Worm (Caenorhabditis elegans) whole organism, mixed stage, embryonic: Measurements from ENCODE around the gene Y116F11B.17.

Source experiments
- bed-3 ChIP-seq: fragments of 200-800 bp; sonication (Bioruptor generic); optimal IDR thresholded peaks from 3 replicates; lab custom pipeline; 2018; ENCODE audit warnings: mild to moderate bottlenecking, missing genetic modification characterization, moderate library complexity, missing compliant biosample characterization
- blmp-1 ChIP-seq: fragments of 150-350 bp; optimal IDR thresholded peaks from 2 replicates; lab custom pipeline; 2014; ENCODE audit warnings: missing biosample characterization, missing genetic modification characterization
- ceh-39 ChIP-seq: fragments of 150-350 bp; optimal IDR thresholded peaks from 2 replicates; lab custom pipeline; 2014; ENCODE audit warnings: missing biosample characterization, missing genetic modification characterization
- ceh-43 ChIP-seq: fragments of 200-800 bp; sonication (Bioruptor generic); optimal IDR thresholded peaks from 2 replicates; lab custom pipeline; 2018; ENCODE audit warnings: mild to moderate bottlenecking, missing genetic modification characterization, moderate library complexity, missing compliant biosample characterization
- ceh-83 ChIP-seq: fragments of 200-800 bp; sonication (Bioruptor generic); optimal IDR thresholded peaks from 2 replicates; lab custom pipeline; 2018; ENCODE audit warnings: mild to moderate bottlenecking, missing genetic modification characterization, missing compliant biosample characterization
- ces-1 ChIP-seq: fragments of 150-350 bp; optimal IDR thresholded peaks from 2 replicates; lab custom pipeline; 2014; ENCODE audit warnings: missing biosample characterization, missing genetic modification reagents, missing genetic modification characterization
- cnd-1 ChIP-seq: fragments of 200-800 bp; sonication (Bioruptor generic); optimal IDR thresholded peaks from 2 replicates; lab custom pipeline; 2018; ENCODE audit warnings: mild to moderate bottlenecking, missing genetic modification characterization, missing compliant biosample characterization
- drap-1 ChIP-seq: fragments of 200-800 bp; sonication (Bioruptor generic); optimal IDR thresholded peaks from 3 replicates; lab custom pipeline; 2018; ENCODE audit warnings: mild to moderate bottlenecking, missing genetic modification characterization, missing compliant biosample characterization
- elt-1 ChIP-seq: sonication (generic microtip); optimal IDR thresholded peaks from 2 replicates; lab custom pipeline; 2017; ENCODE audit warnings: missing genetic modification characterization, mild to moderate bottlenecking, missing compliant biosample characterization, antibody characterized with exemption, moderate library complexity, borderline replicate concordance; ENCODE audit not compliant: insufficient read depth
- elt-3 ChIP-seq: fragments of 150-350 bp; optimal IDR thresholded peaks from 2 replicates; lab custom pipeline; 2014; ENCODE audit warnings: missing biosample characterization, missing genetic modification characterization
- flh-1 ChIP-seq: fragments of 200-800 bp; sonication (Bioruptor generic); optimal IDR thresholded peaks from 2 replicates; lab custom pipeline; 2018; ENCODE audit warnings: mild to moderate bottlenecking, missing genetic modification characterization, moderate library complexity, missing compliant biosample characterization
- ham-2 ChIP-seq: fragments of 200-800 bp; sonication (Bioruptor generic); optimal IDR thresholded peaks from 2 replicates; lab custom pipeline; 2018; ENCODE audit warnings: mild to moderate bottlenecking, missing genetic modification characterization, missing compliant biosample characterization
- hlh-1 ChIP-seq: fragments of 150-350 bp; optimal IDR thresholded peaks from 2 replicates; lab custom pipeline; 2014; ENCODE audit warnings: missing biosample characterization, missing genetic modification reagents, missing genetic modification characterization
- lin-32 ChIP-seq: fragments of 200-800 bp; sonication (Bioruptor generic); optimal IDR thresholded peaks from 2 replicates; lab custom pipeline; 2018; ENCODE audit warnings: mild to moderate bottlenecking, missing genetic modification characterization, missing compliant biosample characterization
- lsy-2 ChIP-seq: fragments of 150-350 bp; optimal IDR thresholded peaks from 2 replicates; lab custom pipeline; 2014; ENCODE audit warnings: missing biosample characterization, missing genetic modification characterization
- mep-1 ChIP-seq: fragments of 150-350 bp; optimal IDR thresholded peaks from 2 replicates; lab custom pipeline; 2017; ENCODE audit warnings: missing biosample characterization, missing genetic modification reagents, missing genetic modification characterization, inconsistent platforms
- mls-2 ChIP-seq: sonication (generic microtip); optimal IDR thresholded peaks from 2 replicates; lab custom pipeline; 2016; ENCODE audit warnings: mild to moderate bottlenecking, missing genetic modification characterization, moderate library complexity, missing compliant biosample characterization
- nhr-12 ChIP-seq: fragments of 150-350 bp; optimal IDR thresholded peaks from 2 replicates; lab custom pipeline; 2014; ENCODE audit warnings: missing biosample characterization, missing genetic modification characterization
- nhr-2 ChIP-seq: fragments of 150-350 bp; optimal IDR thresholded peaks from 2 replicates; lab custom pipeline; 2014; ENCODE audit warnings: missing biosample characterization, missing genetic modification characterization
- nhr-237 ChIP-seq: fragments of 150-350 bp; optimal IDR thresholded peaks from 2 replicates; lab custom pipeline; 2014; ENCODE audit warnings: missing biosample characterization, missing genetic modification characterization
- nhr-28 ChIP-seq: fragments of 150-350 bp; optimal IDR thresholded peaks from 2 replicates; lab custom pipeline; 2014; ENCODE audit warnings: missing biosample characterization, missing genetic modification characterization
- nhr-76 ChIP-seq: sonication (generic microtip); optimal IDR thresholded peaks from 2 replicates; lab custom pipeline; 2017; ENCODE audit warnings: missing biosample characterization, missing genetic modification characterization
- pha-4 ChIP-seq: fragments of 150-350 bp; optimal IDR thresholded peaks from 2 replicates; lab custom pipeline; 2018; ENCODE audit warnings: missing biosample characterization, missing genetic modification reagents, missing genetic modification characterization
- snpc-4 ChIP-seq: fragments of 150-350 bp; optimal IDR thresholded peaks from 2 replicates; lab custom pipeline; 2014; ENCODE audit warnings: missing biosample characterization, missing genetic modification characterization
- sptf-1 ChIP-seq: sonication (generic microtip); optimal IDR thresholded peaks from 2 replicates; lab custom pipeline; 2017; ENCODE audit warnings: mild to moderate bottlenecking, missing genetic modification characterization, moderate library complexity, missing compliant biosample characterization
- tbx-8 ChIP-seq: fragments of 200-800 bp; sonication (Bioruptor generic); optimal IDR thresholded peaks from 2 replicates; lab custom pipeline; 2018; ENCODE audit warnings: mild to moderate bottlenecking, missing genetic modification characterization, moderate library complexity, missing compliant biosample characterization
- unc-120 ChIP-seq: sonication (generic microtip); optimal IDR thresholded peaks from 2 replicates; lab custom pipeline; 2017; ENCODE audit warnings: missing genetic modification characterization, missing compliant biosample characterization; ENCODE audit not compliant: poor library complexity, severe bottlenecking
- unc-39 ChIP-seq: fragments of 150-350 bp; optimal IDR thresholded peaks from 2 replicates; lab custom pipeline; 2014; ENCODE audit warnings: missing biosample characterization, missing genetic modification characterization
- zip-8 ChIP-seq: fragments of 150-350 bp; optimal IDR thresholded peaks from 2 replicates; lab custom pipeline; 2014; ENCODE audit warnings: missing biosample characterization, missing genetic modification characterization
- ztf-11 ChIP-seq: fragments of 150-350 bp; optimal IDR thresholded peaks from 2 replicates; lab custom pipeline; 2014; ENCODE audit warnings: missing biosample characterization, missing genetic modification characterization

Y116F11B.17 gene

ce11 chrV:19836142-19836541 is 14.1 kb upstream of the Y116F11B.17 start, which contains the start of gene srw-38:
TSS of gene srw-38 (plus strand) at chrV:19836442.
- TF ChIP-seq ces-1 (GFP tag; lab: Kevin White, UChicago) (no peak), zip-8 (tag; lab: Kevin White, UChicago) (peak; percentile 52), ceh-39 (no peak), tbx-8 (GFP tag; lab: Kevin White, UChicago) (no peak), lsy-2 (tag; lab: Kevin White, UChicago) (no peak)
- TF ChIP-seq, all 35 proteins: peak for 1

- TF ChIP-seq ztf-11 (tag; lab: Kevin White, UChicago), result no peak
- no peak for TF ChIP-seq blmp-1 (tag; lab: Kevin White, UChicago)
- no peak for TF ChIP-seq unc-120 (tag; lab: Kevin White, UChicago)
- no peak for TF ChIP-seq sptf-1 (tag; lab: Kevin White, UChicago)
- TF ChIP-seq hlh-1 (tag; lab: Kevin White, UChicago), result no peak
- TF ChIP-seq bed-3 (GFP tag; lab: Kevin White, UChicago), result no peak
- no peak for TF ChIP-seq snpc-4 (tag; lab: Kevin White, UChicago)
- TF ChIP-seq ham-2 (GFP tag; lab: Kevin White, UChicago), result no peak
- TF ChIP-seq lin-32 (GFP tag; lab: Kevin White, UChicago), result no peak
- TF ChIP-seq mep-1 (tag; lab: Kevin White, UChicago), result no peak
- no peak for TF ChIP-seq tbx-8 (GFP tag; lab: Kevin White, UChicago)
- TF ChIP-seq elt-1 (tag; lab: Kevin White, UChicago), result no peak
Measured at ce11 chrV:19831588-19831987, 9.6 kb upstream of the Y116F11B.17 start.

- TF ChIP-seq mls-2 (tag; lab: Kevin White, UChicago) (no peak), nhr-237 (no peak), nhr-2 (no peak), lin-32 (GFP tag; lab: Kevin White, UChicago) (no peak), drap-1 (no peak), ztf-11 (tag; lab: Kevin White, UChicago) (no peak), unc-39 (tag; lab: Kevin White, UChicago) (no peak), mep-1 (tag; lab: Kevin White, UChicago) (no peak), bed-3 (GFP tag; lab: Kevin White, UChicago) (no peak), unc-120 (tag; lab: Kevin White, UChicago) (no peak), hlh-1 (tag; lab: Kevin White, UChicago) (no peak), zip-8 (tag; lab: Kevin White, UChicago) (no peak), ceh-83 (GFP tag; lab: Kevin White, UChicago) (no peak), flh-1 (GFP tag; lab: Kevin White, UChicago) (no peak), ceh-43 (no peak)
Measured at ce11 chrV:19830815-19831214, 8.8 kb upstream of the Y116F11B.17 start, which contains the start of gene pcp-4. TSS of gene pcp-4 (minus strand) at chrV:19831011.

- TF ChIP-seq ham-2 (GFP tag; lab: Kevin White, UChicago) (peak; percentile 35), nhr-12 (no peak), nhr-28 (tag; lab: Kevin White, UChicago) (no peak), elt-3 (tag; lab: Kevin White, UChicago) (no peak), ztf-11 (tag; lab: Kevin White, UChicago) (no peak)
Measured at ce11 chrV:19829225-19829624, 7.2 kb upstream of the Y116F11B.17 start.

- TF ChIP-seq cnd-1 (no peak), ham-2 (GFP tag; lab: Kevin White, UChicago) (no peak), bed-3 (GFP tag; lab: Kevin White, UChicago) (no peak), sptf-1 (tag; lab: Kevin White, UChicago) (no peak), blmp-1 (tag; lab: Kevin White, UChicago) (no peak)
Measured at ce11 chrV:19827481-19827880, 5.5 kb upstream of the Y116F11B.17 start.

- TF ChIP-seq pha-4 (tag; lab: Kevin White, UChicago) (no peak), nhr-28 (tag; lab: Kevin White, UChicago) (no peak), mep-1 (tag; lab: Kevin White, UChicago) (no peak), nhr-76 (tag; lab: Kevin White, UChicago) (no peak), cnd-1 (no peak), nhr-12 (no peak), ceh-39 (no peak), snpc-4 (tag; lab: Kevin White, UChicago) (no peak), ham-2 (GFP tag; lab: Kevin White, UChicago) (no peak), nhr-2 (no peak), ceh-83 (GFP tag; lab: Kevin White, UChicago) (no peak), drap-1 (no peak), blmp-1 (tag; lab: Kevin White, UChicago) (no peak), unc-120 (tag; lab: Kevin White, UChicago) (no peak), mls-2 (tag; lab: Kevin White, UChicago) (no peak), unc-39 (tag; lab: Kevin White, UChicago) (no peak)
Measured at ce11 chrV:19820178-19820577, 1.8 kb downstream of the Y116F11B.17 start.
